Worm (Caenorhabditis elegans): Measurements from ENCODE around the gene atg-2.

DNA sequence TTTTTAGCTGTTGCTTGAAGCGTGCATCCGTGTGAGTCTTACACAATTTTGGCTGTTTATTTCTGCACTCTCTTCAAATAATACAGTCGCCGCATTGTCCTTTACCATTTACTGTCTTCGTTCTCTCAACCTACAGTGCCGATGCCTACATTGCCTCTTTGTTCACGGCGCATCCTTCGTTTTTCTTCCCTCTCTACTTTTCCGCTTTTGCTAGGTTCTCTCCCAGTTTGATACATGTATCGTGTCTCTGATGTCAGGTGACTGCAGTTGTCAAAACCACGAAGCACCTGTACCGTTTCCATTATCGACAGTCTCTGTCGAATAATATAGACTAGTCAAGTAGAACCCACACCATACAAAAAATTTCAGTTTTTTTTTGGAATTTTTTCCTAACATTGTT is 2.1 kb downstream of the atg-2 start:
- TF ChIP-seq flt-1 (GFP tag; IDR thresholded peaks at IDR 0.05), result no peak
- TF ChIP-seq klf-2 (GFP tag; conservative IDR thresholded peaks at IDR 0.05), result no peak
